Worm (Caenorhabditis elegans) whole organism, L4 larva: ENCODE measurements around the gene Y41C4A.18.

ENCODE experiments used
- D1046.2 ChIP-seq: fragments of 200-800 bp; sonication (Bioruptor generic); IDR thresholded peaks from 2 replicates; pipeline ENCODE4 v1.3.6; 2022; ENCODE audit warnings: missing genetic modification characterization, missing compliant biosample characterization
- F44E2.7 ChIP-seq: fragments of 200-800 bp; sonication (Bioruptor generic); IDR thresholded peaks from 2 replicates; pipeline ENCODE4 v2.1.2; 2022; ENCODE audit warnings: missing genetic modification characterization, missing compliant biosample characterization
- R02D3.7 ChIP-seq: fragments of 150-350 bp; sonication (generic microtip); optimal IDR thresholded peaks from 3 replicates; lab custom pipeline; 2014; ENCODE audit warnings: missing biosample characterization, missing genetic modification characterization
- aha-1 ChIP-seq: fragments of 150-350 bp; peaks from one replicate; lab custom pipeline; 2014; ENCODE audit warnings: missing biosample characterization, missing genetic modification characterization
- ama-1 ChIP-seq: fragments of 150-350 bp; optimal IDR thresholded peaks from 2 replicates; lab custom pipeline; 2014; ENCODE audit warnings: inconsistent platforms, mixed read lengths
- ceh-44 ChIP-seq: fragments of 200-800 bp; sonication (Bioruptor generic); IDR thresholded peaks from 2 replicates; pipeline ENCODE4 v1.3.6; 2022; ENCODE audit warnings: missing genetic modification reagents, missing genetic modification characterization, missing compliant biosample characterization
- ceh-82 ChIP-seq: sonication (generic microtip); optimal IDR thresholded peaks from 2 replicates; lab custom pipeline; 2017; ENCODE audit warnings: missing biosample characterization, missing genetic modification characterization
- daf-8 ChIP-seq: fragments of 200-800 bp; sonication (Bioruptor generic); IDR thresholded peaks from 2 replicates; pipeline ENCODE4 v1.3.6; 2022; ENCODE audit warnings: missing genetic modification characterization, missing compliant biosample characterization
- dpl-1 ChIP-seq: fragments of 150-350 bp; optimal IDR thresholded peaks from 2 replicates; lab custom pipeline; 2014; ENCODE audit warnings: missing biosample characterization, missing genetic modification reagents, missing genetic modification characterization
- egl-27 ChIP-seq: sonication (generic microtip); optimal IDR thresholded peaks from 3 replicates; lab custom pipeline; 2017; ENCODE audit warnings: missing biosample characterization, missing genetic modification reagents, missing genetic modification characterization
- hlh-11 ChIP-seq: fragments of 200-800 bp; sonication (Bioruptor generic); optimal IDR thresholded peaks from 2 replicates; lab custom pipeline; 2018; ENCODE audit warnings: mild to moderate bottlenecking, missing genetic modification characterization, missing compliant biosample characterization
- mes-2 ChIP-seq: sonication (generic microtip); optimal IDR thresholded peaks from 2 replicates; lab custom pipeline; 2016; ENCODE audit warnings: missing genotype, mild to moderate bottlenecking, missing genetic modification characterization, missing compliant biosample characterization; ENCODE audit not compliant: poor library complexity, severe bottlenecking
- tra-1 ChIP-seq: fragments of 200-800 bp; sonication (Bioruptor generic); IDR thresholded peaks from 2 replicates; pipeline ENCODE4 v1.3.6; 2022; ENCODE audit warnings: missing genetic modification reagents, missing genetic modification characterization, missing compliant biosample characterization
- unc-130 ChIP-seq: sonication (generic microtip); optimal IDR thresholded peaks from 2 replicates; lab custom pipeline; 2016; ENCODE audit warnings: missing genetic modification reagents, missing genetic modification characterization, missing compliant biosample characterization
- unc-39 ChIP-seq: sonication (generic microtip); optimal IDR thresholded peaks from 2 replicates; lab custom pipeline; 2017; ENCODE audit warnings: missing biosample characterization, missing genetic modification characterization
- unc-62 ChIP-seq, 3 experiments: fragments of 150-350 bp in 1 of 3; sonication (generic microtip); optimal IDR thresholded peaks in 2 of 3; peaks in 1 of 3; 1 replicate in 1 of 3; 2 replicates in 2 of 3; lab custom pipeline; 2014 to 2017; ENCODE audit warnings: missing biosample characterization in 3 of 3, missing genetic modification characterization in 3 of 3, missing genetic modification reagents in 3 of 3, missing genotype in 1 of 3

Y41C4A.18 gene

DNA sequence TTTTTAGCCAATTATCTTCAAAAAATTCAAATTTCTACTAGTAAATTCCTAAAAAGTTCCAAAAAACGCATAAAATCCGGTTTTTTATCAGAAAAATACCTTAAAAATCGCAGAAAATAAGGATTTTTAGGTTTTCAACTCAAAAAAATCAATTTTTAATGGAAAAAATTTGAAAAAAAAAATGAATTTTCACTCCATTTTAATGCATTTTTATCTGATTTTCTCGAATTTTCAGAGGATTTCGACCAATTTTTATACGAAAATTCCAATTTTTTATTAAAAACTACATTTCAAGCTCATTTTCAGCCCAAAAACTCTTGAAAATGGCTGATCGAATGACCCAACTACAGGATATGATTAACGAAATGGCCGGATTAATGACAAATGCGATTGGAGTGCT is 46.9 kb downstream of the Y41C4A.18 start, which contains the start of gene mdt-21:
TSS of gene mdt-21 (plus strand) at position 301 of the 400 bp plus-strand sequence.
- TF ChIP-seq unc-130 (no peak), F44E2.7 (GFP tag; lab: Robert Waterston, UW) (no peak), aha-1 (tag; lab: Kevin White, UChicago) (peak; percentile 52), egl-27 (no peak)
- TF ChIP-seq, all 104 proteins: peak for 1

- no peak for TF ChIP-seq ceh-44 (GFP tag; lab: Robert Waterston, UW)
- TF ChIP-seq ceh-82 (tag; lab: Kevin White, UChicago) = no peak
- no peak for TF ChIP-seq ama-1 (lab: Kevin White, UChicago)
- no peak for TF ChIP-seq hlh-11 (tag; lab: Kevin White, UChicago)
- TF ChIP-seq D1046.2 = no peak
- no peak for TF ChIP-seq unc-39 (tag; lab: Kevin White, UChicago)
- TF ChIP-seq tra-1 (GFP tag; lab: Robert Waterston, UW) = no peak
- no peak for TF ChIP-seq dpl-1 (GFP tag; lab: Kevin White, UChicago)
- no peak for TF ChIP-seq R02D3.7
- TF ChIP-seq mes-2 (tag; lab: Kevin White, UChicago) = peak; percentile 26
- TF ChIP-seq unc-62 (GFP tag; optimal IDR thresholded peaks at IDR 0.05 in 1 of 2; lab: Kevin White, UChicago) = peak in 1 of 2 experiments; percentile 77
- no peak for TF ChIP-seq unc-62 (tag; optimal IDR thresholded peaks at IDR 0.05; lab: Kevin White, UChicago)
- TF ChIP-seq daf-8 (GFP tag; lab: Robert Waterston, UW) = no peak
Observed at ce11 chrIII:11780183-11780664, 49.8 kb downstream of the Y41C4A.18 start, which contains the start of gene C24H11.5. C24H11.5 (plus strand) TSS chrIII:11780233.
